Worm (Caenorhabditis elegans) whole organism, L4 larva: ENCODE data around the gene F35C11.2.

Experiments used
- D1046.2 ChIP-seq: fragments of 200-800 bp; sonication (Bioruptor generic); IDR thresholded peaks from 2 replicates; pipeline ENCODE4 v1.3.6; 2022; ENCODE audit warnings: missing genetic modification characterization, missing compliant biosample characterization
- F37D6.2 ChIP-seq: sonication (generic microtip); optimal IDR thresholded peaks from 2 replicates; lab custom pipeline; 2016; ENCODE audit warnings: mild to moderate bottlenecking, missing genetic modification characterization, missing compliant biosample characterization
- F44E2.7 ChIP-seq: fragments of 200-800 bp; sonication (Bioruptor generic); IDR thresholded peaks from 2 replicates; pipeline ENCODE4 v2.1.2; 2022; ENCODE audit warnings: missing genetic modification characterization, missing compliant biosample characterization
- T20F7.1 ChIP-seq: fragments of 200-800 bp; sonication (Bioruptor generic); optimal IDR thresholded peaks from 2 replicates; lab custom pipeline; 2018; ENCODE audit warnings: mild to moderate bottlenecking, missing genetic modification characterization, missing compliant biosample characterization
- Y5F2A.4 ChIP-seq: fragments of 200-800 bp; sonication (Bioruptor generic); optimal IDR thresholded peaks from 2 replicates; lab custom pipeline; 2018; ENCODE audit warnings: mild to moderate bottlenecking, missing genetic modification characterization, missing compliant biosample characterization
- ZK546.5 ChIP-seq, 2 experiments: sonication (generic microtip); optimal IDR thresholded peaks; 2 replicates each; lab custom pipeline; 2017; ENCODE audit warnings: missing biosample characterization in 2 of 2, missing genetic modification characterization in 2 of 2
- aha-1 ChIP-seq: fragments of 150-350 bp; peaks from one replicate; lab custom pipeline; 2014; ENCODE audit warnings: missing biosample characterization, missing genetic modification characterization
- aly-2 ChIP-seq: sonication (generic microtip); optimal IDR thresholded peaks from 2 replicates; lab custom pipeline; 2018; ENCODE audit warnings: missing biosample characterization, missing genetic modification characterization
- ceh-28 ChIP-seq: fragments of 150-350 bp; optimal IDR thresholded peaks from 2 replicates; lab custom pipeline; 2014; ENCODE audit warnings: missing biosample characterization, missing genetic modification reagents, missing genetic modification characterization
- ceh-44 ChIP-seq: fragments of 200-800 bp; sonication (Bioruptor generic); IDR thresholded peaks from 2 replicates; pipeline ENCODE4 v1.3.6; 2022; ENCODE audit warnings: missing genetic modification reagents, missing genetic modification characterization, missing compliant biosample characterization
- ces-1 ChIP-seq: fragments of 150-350 bp; sonication (generic microtip); optimal IDR thresholded peaks from 4 replicates; lab custom pipeline; 2014; ENCODE audit warnings: missing biosample characterization, missing genetic modification reagents, missing genetic modification characterization
- ctbp-1 ChIP-seq: fragments of 200-800 bp; sonication (Bioruptor generic); IDR thresholded peaks from 2 replicates; pipeline ENCODE4 v1.3.6; 2022; ENCODE audit warnings: missing genetic modification reagents, missing genetic modification characterization, missing compliant biosample characterization
- daf-8 ChIP-seq: fragments of 200-800 bp; sonication (Bioruptor generic); IDR thresholded peaks from 2 replicates; pipeline ENCODE4 v1.3.6; 2022; ENCODE audit warnings: missing genetic modification characterization, missing compliant biosample characterization
- dmd-8 ChIP-seq: fragments of 200-800 bp; sonication (Bioruptor generic); IDR thresholded peaks from 2 replicates; pipeline ENCODE4 v1.3.6; 2022; ENCODE audit warnings: missing genetic modification characterization, missing compliant biosample characterization
- dve-1 ChIP-seq: sonication (generic microtip); optimal IDR thresholded peaks from 2 replicates; lab custom pipeline; 2017; ENCODE audit warnings: antibody characterized with exemption, mild to moderate bottlenecking, missing genetic modification characterization, missing compliant biosample characterization; ENCODE audit not compliant: insufficient read depth
- hif-1 ChIP-seq, 2 experiments: sonication (generic microtip); optimal IDR thresholded peaks; 2 replicates each; lab custom pipeline; 2016 to 2017; ENCODE audit warnings: missing compliant biosample characterization in 2 of 2, missing genetic modification characterization in 2 of 2, missing genetic modification reagents in 2 of 2, missing genotype in 2 of 2, mild to moderate bottlenecking in 1 of 2
- hlh-11 ChIP-seq: fragments of 200-800 bp; sonication (Bioruptor generic); optimal IDR thresholded peaks from 2 replicates; lab custom pipeline; 2018; ENCODE audit warnings: mild to moderate bottlenecking, missing genetic modification characterization, missing compliant biosample characterization
- hlh-30 ChIP-seq: sonication (generic microtip); optimal IDR thresholded peaks from 2 replicates; lab custom pipeline; 2017; ENCODE audit warnings: antibody characterized with exemption, mild to moderate bottlenecking, missing genetic modification characterization, missing compliant biosample characterization; ENCODE audit not compliant: insufficient read depth
- lin-1 ChIP-seq: fragments of 200-800 bp; sonication (Bioruptor generic); IDR thresholded peaks from 2 replicates; pipeline ENCODE4 v1.3.6; 2022; ENCODE audit warnings: missing genetic modification reagents, missing genetic modification characterization, missing compliant biosample characterization
- lin-38 ChIP-seq: fragments of 200-800 bp; sonication (Bioruptor generic); IDR thresholded peaks from 2 replicates; pipeline ENCODE4 v1.3.6; 2022; ENCODE audit warnings: missing genetic modification reagents, missing genetic modification characterization, missing compliant biosample characterization
- lsy-2 ChIP-seq, 2 experiments: fragments of 150-350 bp in 1 of 2; sonication (generic microtip) in 1 of 2; optimal IDR thresholded peaks; 2 replicates each; lab custom pipeline; 2014 to 2017; ENCODE audit warnings: missing biosample characterization in 2 of 2, missing genetic modification characterization in 2 of 2
- madf-9 ChIP-seq: fragments of 200-800 bp; sonication (Bioruptor generic); conservative IDR thresholded peaks from 2 replicates; pipeline ENCODE4 v1.3.6; 2022; ENCODE audit warnings: missing genetic modification reagents, missing genetic modification characterization, missing compliant biosample characterization
- mep-1 ChIP-seq: fragments of 150-350 bp; sonication (generic microtip); optimal IDR thresholded peaks from 3 replicates; lab custom pipeline; 2014; ENCODE audit warnings: missing biosample characterization, missing genetic modification characterization
- mxl-3 ChIP-seq: fragments of 200-800 bp; sonication (Bioruptor generic); optimal IDR thresholded peaks from 2 replicates; lab custom pipeline; 2018; ENCODE audit warnings: mild to moderate bottlenecking, missing genetic modification characterization, missing compliant biosample characterization
- nhr-102 ChIP-seq: sonication (generic microtip); optimal IDR thresholded peaks from 2 replicates; lab custom pipeline; 2016; ENCODE audit warnings: mild to moderate bottlenecking, missing genetic modification characterization, moderate library complexity, missing compliant biosample characterization
- nhr-28 ChIP-seq: fragments of 150-350 bp; optimal IDR thresholded peaks from 2 replicates; lab custom pipeline; 2014; ENCODE audit warnings: missing biosample characterization, missing genetic modification characterization
- nhr-42 ChIP-seq: fragments of 200-800 bp; sonication (Bioruptor generic); IDR thresholded peaks from 2 replicates; pipeline ENCODE4 v1.3.6; 2022; ENCODE audit warnings: missing genetic modification characterization, missing compliant biosample characterization
- nhr-6 ChIP-seq: fragments of 150-350 bp; optimal IDR thresholded peaks from 2 replicates; lab custom pipeline; 2014; ENCODE audit warnings: missing biosample characterization, missing genetic modification characterization
- nhr-77 ChIP-seq: fragments of 150-350 bp; optimal IDR thresholded peaks from 2 replicates; lab custom pipeline; 2014; ENCODE audit warnings: missing biosample characterization, missing genetic modification characterization
- pha-4 ChIP-seq, 2 experiments: fragments of 150-350 bp in 1 of 2; fragments of 200-800 bp in 1 of 2; sonication (Bioruptor generic) in 1 of 2; IDR thresholded peaks in 1 of 2; optimal IDR thresholded peaks in 1 of 2; 2 replicates each; pipeline versions ENCODE4 v1.3.6 to Lab custom; 2014 to 2022; ENCODE audit warnings: missing genetic modification characterization in 2 of 2, missing genetic modification reagents in 2 of 2, missing biosample characterization in 1 of 2, missing compliant biosample characterization in 1 of 2
- php-3 ChIP-seq: fragments of 200-800 bp; sonication (Bioruptor generic); IDR thresholded peaks from 2 replicates; pipeline ENCODE4 v1.3.6; 2022; ENCODE audit warnings: missing genetic modification reagents, missing genetic modification characterization, missing compliant biosample characterization
- rbr-2 ChIP-seq: sonication (generic microtip); optimal IDR thresholded peaks from 2 replicates; lab custom pipeline; 2016; ENCODE audit warnings: missing genotype, missing genetic modification characterization, missing compliant biosample characterization
- unc-130 ChIP-seq: sonication (generic microtip); optimal IDR thresholded peaks from 2 replicates; lab custom pipeline; 2016; ENCODE audit warnings: missing genetic modification reagents, missing genetic modification characterization, missing compliant biosample characterization
- unc-62 ChIP-seq, 3 experiments: fragments of 150-350 bp in 1 of 3; sonication (generic microtip); optimal IDR thresholded peaks in 2 of 3; peaks in 1 of 3; 1 replicate in 1 of 3; 2 replicates in 2 of 3; lab custom pipeline; 2014 to 2017; ENCODE audit warnings: missing biosample characterization in 3 of 3, missing genetic modification characterization in 3 of 3, missing genetic modification reagents in 3 of 3, missing genotype in 1 of 3
- zfp-2 ChIP-seq: sonication (generic microtip); optimal IDR thresholded peaks from 2 replicates; lab custom pipeline; 2016; ENCODE audit warnings: mild to moderate bottlenecking, missing genetic modification characterization, missing compliant biosample characterization
- zfp-3 ChIP-seq: fragments of 200-800 bp; sonication (Bioruptor generic); conservative IDR thresholded peaks from 2 replicates; pipeline ENCODE4 v1.3.6; 2022; ENCODE audit warnings: missing genetic modification reagents, missing genetic modification characterization, missing compliant biosample characterization

The F35C11.2 gene

ce11 chrII:8225914-8226313 lies 22.7 kb downstream of the F35C11.2 start:
- TF ChIP-seq aha-1 (tag; lab: Kevin White, UChicago) (peak; percentile 56), mep-1 (tag; lab: Kevin White, UChicago) (peak; percentile 14), unc-62 (GFP tag; optimal IDR thresholded peaks at IDR 0.05 in 1 of 2; lab: Kevin White, UChicago) (peak in 1 of 2 experiments; percentile 23), unc-62 (tag; optimal IDR thresholded peaks at IDR 0.05; lab: Kevin White, UChicago) (no peak), madf-9 (GFP tag; lab: Robert Waterston, UW) (no peak), hlh-30 (tag; lab: Kevin White, UChicago) (peak; percentile 60)

DNA sequence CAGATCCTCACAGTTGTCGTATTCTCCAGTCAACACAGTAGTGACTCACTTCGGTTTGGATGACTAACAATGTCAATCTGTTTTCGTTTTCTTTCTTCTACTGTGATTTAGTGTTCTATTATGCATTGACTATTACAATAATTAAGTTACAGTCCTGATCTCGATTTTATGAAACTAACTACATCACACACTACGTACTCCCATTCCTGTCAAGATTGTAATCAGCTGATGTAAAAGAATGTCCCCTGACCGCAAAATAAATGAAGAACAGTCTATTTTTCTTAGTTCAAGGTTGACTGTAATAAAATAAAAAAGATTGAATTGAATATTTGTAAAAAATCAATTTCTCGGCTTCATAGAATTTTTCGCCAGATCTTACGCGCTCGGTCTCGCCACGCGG lies 23.3 kb downstream of the F35C11.2 start:
- TF ChIP-seq nhr-28 (peak; percentile 76), unc-62 (GFP tag; optimal IDR thresholded peaks at IDR 0.05 in 1 of 2; lab: Kevin White, UChicago) (peak in 1 of 2 experiments; percentile 75), unc-62 (tag; optimal IDR thresholded peaks at IDR 0.05; lab: Kevin White, UChicago) (no peak), hlh-30 (tag; lab: Kevin White, UChicago) (peak; percentile 17), lin-38 (no peak), F44E2.7 (GFP tag; lab: Robert Waterston, UW) (no peak), unc-130 (GFP tag; lab: Kevin White, UChicago) (no peak), aly-2 (tag; lab: Kevin White, UChicago) (no peak), dve-1 (tag; lab: Kevin White, UChicago) (peak; percentile 17), ZK546.5 (tag; optimal IDR thresholded peaks at IDR 0.05; lab: Kevin White, UChicago) (no peak)

- TF ChIP-seq daf-8 (GFP tag; lab: Robert Waterston, UW) (no peak), F44E2.7 (GFP tag; lab: Robert Waterston, UW) (no peak), aha-1 (tag; lab: Kevin White, UChicago) (peak; percentile 13), nhr-77 (tag; lab: Kevin White, UChicago) (no peak), D1046.2 (GFP tag; lab: Robert Waterston, UW) (no peak), unc-62 (GFP tag; optimal IDR thresholded peaks at IDR 0.05 in 1 of 2; lab: Kevin White, UChicago) (peak in 1 of 2 experiments; percentile 99), unc-62 (tag; optimal IDR thresholded peaks at IDR 0.05; lab: Kevin White, UChicago) (no peak)
Measured at ce11 chrII:8224623-8225022, 24.0 kb downstream of the F35C11.2 start.

- TF ChIP-seq lsy-2 (tag; optimal IDR thresholded peaks at IDR 0.05; lab: Kevin White, UChicago) (no peak), F37D6.2 (tag; lab: Kevin White, UChicago) (no peak), madf-9 (GFP tag; lab: Robert Waterston, UW) (no peak), unc-62 (GFP tag; optimal IDR thresholded peaks at IDR 0.05 in 1 of 2; lab: Kevin White, UChicago) (peak in 1 of 2 experiments; percentile 83), unc-62 (tag; optimal IDR thresholded peaks at IDR 0.05; lab: Kevin White, UChicago) (no peak), ces-1 (GFP tag; lab: Kevin White, UChicago) (no peak), T20F7.1 (GFP tag; lab: Kevin White, UChicago) (no peak)
Measured at ce11 chrII:8223945-8224344, 24.7 kb downstream of the F35C11.2 start.

DNA sequence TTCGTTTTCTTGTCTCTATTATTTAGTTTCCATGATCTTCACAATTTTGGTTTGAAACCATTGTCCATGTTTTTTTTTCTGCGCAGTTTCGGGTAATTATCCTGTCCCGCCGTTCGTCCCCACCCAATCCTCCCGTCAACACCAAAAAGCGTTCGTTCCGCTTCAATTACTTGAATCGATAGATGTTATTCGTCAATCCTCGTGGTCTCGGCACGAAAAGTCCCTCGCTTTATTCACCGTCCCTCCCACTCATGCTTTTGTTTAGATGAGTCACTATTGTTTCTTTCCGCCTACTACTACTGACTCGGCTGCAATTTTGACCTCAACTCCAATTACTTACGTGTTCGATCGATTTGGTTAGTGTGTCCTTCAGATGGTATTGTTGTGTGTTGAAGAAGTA lies 25.2 kb downstream of the F35C11.2 start:
- no peak for TF ChIP-seq pha-4 (GFP tag; IDR thresholded peaks at IDR 0.05; lab: Robert Waterston, UW)
- peak; percentile 55 for TF ChIP-seq pha-4 (tag; optimal IDR thresholded peaks at IDR 0.05; lab: Kevin White, UChicago)
- no peak for TF ChIP-seq F37D6.2 (tag; lab: Kevin White, UChicago)
- TF ChIP-seq dmd-8 (GFP tag; lab: Robert Waterston, UW): no peak
- TF ChIP-seq Y5F2A.4 (GFP tag; lab: Kevin White, UChicago): no peak
- no peak for TF ChIP-seq ZK546.5 (tag; optimal IDR thresholded peaks at IDR 0.05; lab: Kevin White, UChicago)
- no peak for TF ChIP-seq hif-1 (tag; optimal IDR thresholded peaks at IDR 0.05; lab: Kevin White, UChicago)
- no peak for TF ChIP-seq ceh-44 (GFP tag; lab: Robert Waterston, UW)
- no peak for TF ChIP-seq nhr-102
- TF ChIP-seq ctbp-1: no peak
- no peak for TF ChIP-seq zfp-3 (GFP tag; lab: Robert Waterston, UW)
- peak; percentile 29 for TF ChIP-seq nhr-6
- no peak for TF ChIP-seq nhr-42
- TF ChIP-seq mxl-3: peak; percentile 5
- no peak for TF ChIP-seq madf-9 (GFP tag; lab: Robert Waterston, UW)
- peak; percentile 11 for TF ChIP-seq hlh-11 (tag; lab: Kevin White, UChicago)
- TF ChIP-seq lin-1 (GFP tag; lab: Robert Waterston, UW): no peak
- peak; percentile 3 for TF ChIP-seq ceh-28
- no peak for TF ChIP-seq nhr-77 (tag; lab: Kevin White, UChicago)
- TF ChIP-seq rbr-2 (tag; lab: Kevin White, UChicago): no peak
- no peak for TF ChIP-seq php-3 (GFP tag; lab: Robert Waterston, UW)
- TF ChIP-seq F44E2.7 (GFP tag; lab: Robert Waterston, UW): no peak
- TF ChIP-seq zfp-2 (tag; lab: Kevin White, UChicago): no peak
